Fruit fly (Drosophila melanogaster) whole organism, embryonic: ENCODE results near the gene CG9044.

Experiments used
- Atf3 ChIP-seq: fragments of 200-800 bp; sonication (Bioruptor generic); optimal IDR thresholded peaks from 3 replicates; lab custom pipeline; 2016; ENCODE audit warnings: missing biosample characterization, missing genetic modification characterization
- CG10543 ChIP-seq: fragments of 200-800 bp; sonication (Bioruptor generic); optimal IDR thresholded peaks from 3 replicates; lab custom pipeline; 2017; ENCODE audit warnings: missing biosample characterization, mild to moderate bottlenecking, missing genetic modification characterization, moderate library complexity
- CG10565 ChIP-seq: fragments of 200-800 bp; sonication (Bioruptor generic); optimal IDR thresholded peaks from 3 replicates; lab custom pipeline; 2016; ENCODE audit warnings: missing biosample characterization, mild to moderate bottlenecking, missing genetic modification characterization
- CG11093 ChIP-seq: fragments of 200-800 bp; sonication (Bioruptor generic); IDR thresholded peaks from 3 replicates; pipeline ENCODE4 v1.3.6; 2022; ENCODE audit warnings: missing biosample characterization, missing genetic modification characterization
- CG12942 ChIP-seq: fragments of 200-800 bp; sonication (Bioruptor generic); optimal IDR thresholded peaks from 3 replicates; lab custom pipeline; 2016; ENCODE audit warnings: missing biosample characterization, missing genetic modification characterization
- CG13624 ChIP-seq: fragments of 200-800 bp; sonication (Bioruptor generic); optimal IDR thresholded peaks from 2 replicates; lab custom pipeline; 2016; ENCODE audit warnings: missing biosample characterization, missing genetic modification characterization
- CG13894 ChIP-seq: fragments of 200-800 bp; sonication (Bioruptor generic); optimal IDR thresholded peaks from 3 replicates; lab custom pipeline; 2018; ENCODE audit warnings: missing biosample characterization, mild to moderate bottlenecking, missing genetic modification characterization, moderate library complexity
- CG15479 ChIP-seq: fragments of 200-800 bp; sonication (Bioruptor generic); optimal IDR thresholded peaks from 3 replicates; lab custom pipeline; 2019; ENCODE audit warnings: missing biosample characterization, mild to moderate bottlenecking, missing genetic modification characterization, moderate library complexity
- CG1792 ChIP-seq: fragments of 200-800 bp; sonication (Bioruptor generic); optimal IDR thresholded peaks from 2 replicates; lab custom pipeline; 2016; ENCODE audit warnings: missing biosample characterization, missing genetic modification characterization
- CG18011 ChIP-seq: fragments of 200-800 bp; sonication (Bioruptor generic); optimal IDR thresholded peaks from 2 replicates; lab custom pipeline; 2017; ENCODE audit warnings: missing biosample characterization, missing genetic modification characterization, mild to moderate bottlenecking, moderate library complexity, missing genotype
- CG2120 ChIP-seq: fragments of 200-800 bp; sonication (Bioruptor generic); optimal IDR thresholded peaks from 3 replicates; lab custom pipeline; 2016; ENCODE audit warnings: missing biosample characterization, missing genetic modification characterization
- CG2712 ChIP-seq: fragments of 200-800 bp; optimal IDR thresholded peaks from 3 replicates; lab custom pipeline; 2019; ENCODE audit warnings: missing biosample characterization, mild to moderate bottlenecking, missing genetic modification characterization, moderate library complexity
- CG3407 ChIP-seq: fragments of 200-800 bp; sonication (Bioruptor generic); optimal IDR thresholded peaks from 2 replicates; lab custom pipeline; 2018; ENCODE audit warnings: missing biosample characterization, mild to moderate bottlenecking, missing genetic modification characterization
- CG34422 ChIP-seq: fragments of 200-800 bp; sonication (Bioruptor generic); IDR thresholded peaks from 3 replicates; pipeline ENCODE4 v1.3.6; 2022; ENCODE audit warnings: missing biosample characterization, missing genetic modification characterization
- CG5245 ChIP-seq: fragments of 200-800 bp; sonication (Bioruptor generic); optimal IDR thresholded peaks from 3 replicates; lab custom pipeline; 2016; ENCODE audit warnings: missing biosample characterization, missing genetic modification characterization
- CG6654 ChIP-seq: fragments of 200-800 bp; sonication (Bioruptor generic); optimal IDR thresholded peaks from 2 replicates; lab custom pipeline; 2017; ENCODE audit warnings: missing biosample characterization, mild to moderate bottlenecking, missing genetic modification characterization
- CG6791 ChIP-seq: fragments of 200-800 bp; sonication (Bioruptor generic); IDR thresholded peaks from 3 replicates; pipeline ENCODE4 v1.3.6; 2022; ENCODE audit warnings: missing biosample characterization, missing genetic modification characterization; ENCODE audit not compliant: partially characterized antibody
- CG8281 ChIP-seq: fragments of 200-800 bp; sonication (Bioruptor generic); optimal IDR thresholded peaks from 2 replicates; lab custom pipeline; 2018; ENCODE audit warnings: missing biosample characterization, mild to moderate bottlenecking, missing genetic modification characterization, moderate library complexity
- Chrac-16 ChIP-seq: fragments of 200-800 bp; sonication (Bioruptor generic); optimal IDR thresholded peaks from 3 replicates; lab custom pipeline; 2016; ENCODE audit warnings: missing biosample characterization, missing genetic modification characterization
- D19A ChIP-seq: fragments of 200-800 bp; optimal IDR thresholded peaks from 3 replicates; lab custom pipeline; 2019; ENCODE audit warnings: missing biosample characterization, mild to moderate bottlenecking, missing genetic modification characterization, moderate library complexity
- Dad ChIP-seq: fragments of 200-800 bp; sonication (Bioruptor generic); optimal IDR thresholded peaks from 3 replicates; lab custom pipeline; 2016; ENCODE audit warnings: missing biosample characterization, missing genetic modification characterization
- Dip2 ChIP-seq: fragments of 200-800 bp; sonication (Bioruptor generic); IDR thresholded peaks from 2 replicates; pipeline ENCODE4 v1.3.6; 2022; ENCODE audit warnings: missing biosample characterization, missing genetic modification characterization
- E2f2 ChIP-seq: fragments of 200-800 bp; sonication (Bioruptor generic); IDR thresholded peaks from 2 replicates; pipeline ENCODE4 v1.3.6; 2022; ENCODE audit warnings: missing biosample characterization, missing genetic modification characterization
- HmgZ ChIP-seq: fragments of 200-800 bp; sonication (Bioruptor generic); optimal IDR thresholded peaks from 2 replicates; lab custom pipeline; 2018; ENCODE audit warnings: missing biosample characterization, mild to moderate bottlenecking, missing genetic modification characterization
- MESR4 ChIP-seq: fragments of 200-800 bp; sonication (Bioruptor generic); optimal IDR thresholded peaks from 2 replicates; lab custom pipeline; 2018; ENCODE audit warnings: missing biosample characterization, mild to moderate bottlenecking, missing genetic modification characterization, moderate library complexity
- Neu2 ChIP-seq: fragments of 200-800 bp; sonication (Bioruptor generic); optimal IDR thresholded peaks from 3 replicates; lab custom pipeline; 2016; ENCODE audit warnings: missing biosample characterization, missing genetic modification characterization, borderline replicate concordance
- Optix ChIP-seq: fragments of 200-800 bp; sonication (Bioruptor generic); IDR thresholded peaks from 3 replicates; pipeline ENCODE4 v1.3.6; 2022; ENCODE audit warnings: missing biosample characterization, missing genetic modification characterization
- Ptx1 ChIP-seq: fragments of 200-800 bp; sonication (Bioruptor generic); IDR thresholded peaks from 2 replicates; pipeline ENCODE4 v1.3.6; 2022; ENCODE audit warnings: missing biosample characterization, missing genetic modification characterization
- Rx ChIP-seq: fragments of 200-800 bp; sonication (Bioruptor generic); IDR thresholded peaks from 2 replicates; pipeline ENCODE4 v1.3.6; 2022; ENCODE audit warnings: missing biosample characterization, missing genetic modification characterization
- Spps ChIP-seq: fragments of 200-800 bp; sonication (Bioruptor generic); optimal IDR thresholded peaks from 2 replicates; lab custom pipeline; 2018; ENCODE audit warnings: missing biosample characterization, mild to moderate bottlenecking, missing genetic modification characterization
- Ssrp ChIP-seq: fragments of 200-800 bp; sonication (Bioruptor generic); optimal IDR thresholded peaks from 2 replicates; lab custom pipeline; 2018; ENCODE audit warnings: missing biosample characterization, mild to moderate bottlenecking, missing genetic modification characterization, moderate library complexity
- amos ChIP-seq: fragments of 200-800 bp; sonication (Bioruptor generic); IDR thresholded peaks from 2 replicates; pipeline ENCODE4 v1.3.6; 2022; ENCODE audit warnings: missing biosample characterization, missing genetic modification characterization; ENCODE audit not compliant: partially characterized antibody
- aop ChIP-seq: fragments of 200-800 bp; sonication (Bioruptor generic); IDR thresholded peaks from 2 replicates; pipeline ENCODE4 v1.3.6; 2022; ENCODE audit warnings: missing biosample characterization, missing genetic modification characterization
- cad ChIP-seq: fragments of >200 bp; optimal IDR thresholded peaks from 2 replicates; lab custom pipeline; 2017; ENCODE audit warnings: missing biosample characterization, missing genetic modification characterization
- dimm ChIP-seq: fragments of 200-800 bp; sonication (Bioruptor generic); IDR thresholded peaks from 2 replicates; pipeline ENCODE4 v1.3.6; 2022; ENCODE audit warnings: missing biosample characterization, missing genetic modification characterization
- fru ChIP-seq: fragments of >200 bp; optimal IDR thresholded peaks from 2 replicates; lab custom pipeline; 2017
- grau ChIP-seq: fragments of 200-800 bp; optimal IDR thresholded peaks from 3 replicates; lab custom pipeline; 2019; ENCODE audit warnings: missing biosample characterization, mild to moderate bottlenecking, missing genetic modification characterization, moderate library complexity
- h ChIP-seq: fragments of >200 bp; optimal IDR thresholded peaks from 2 replicates; lab custom pipeline; 2017
- ham ChIP-seq: fragments of 200-800 bp; sonication (Bioruptor generic); IDR thresholded peaks from 2 replicates; pipeline ENCODE4 v1.3.6; 2022; ENCODE audit warnings: missing biosample characterization, missing genetic modification characterization
- knrl ChIP-seq: fragments of 200-800 bp; sonication (Bioruptor generic); IDR thresholded peaks from 3 replicates; pipeline ENCODE4 v1.3.6; 2022; ENCODE audit warnings: missing biosample characterization, missing genetic modification characterization; ENCODE audit not compliant: partially characterized antibody
- nau ChIP-seq: fragments of 200-800 bp; sonication (Bioruptor generic); optimal IDR thresholded peaks from 3 replicates; lab custom pipeline; 2017; ENCODE audit warnings: missing biosample characterization, mild to moderate bottlenecking, missing genetic modification characterization, missing genetic modification reagents
- nerfin-2 ChIP-seq: fragments of 200-800 bp; sonication (Bioruptor generic); IDR thresholded peaks from 2 replicates; pipeline ENCODE4 v1.3.6; 2022; ENCODE audit warnings: missing biosample characterization, missing genetic modification characterization; ENCODE audit not compliant: partially characterized antibody
- onecut ChIP-seq: fragments of 200-800 bp; sonication (Bioruptor generic); IDR thresholded peaks from 2 replicates; pipeline ENCODE4 v1.3.6; 2022; ENCODE audit warnings: missing biosample characterization, missing genetic modification characterization
- pfk ChIP-seq: fragments of 200-800 bp; sonication (Bioruptor generic); optimal IDR thresholded peaks from 2 replicates; lab custom pipeline; 2018; ENCODE audit warnings: missing biosample characterization, mild to moderate bottlenecking, missing genetic modification characterization, moderate library complexity
- pnt ChIP-seq: fragments of 200-800 bp; sonication (Bioruptor generic); optimal IDR thresholded peaks from 3 replicates; lab custom pipeline; 2016; ENCODE audit warnings: missing biosample characterization, missing genetic modification characterization
- repo ChIP-seq: fragments of 200-800 bp; sonication (Bioruptor generic); optimal IDR thresholded peaks from 2 replicates; lab custom pipeline; 2016; ENCODE audit warnings: missing biosample characterization, missing genetic modification characterization
- sisA ChIP-seq: fragments of 200-800 bp; sonication (Bioruptor generic); IDR thresholded peaks from 2 replicates; pipeline ENCODE4 v1.3.6; 2022; ENCODE audit warnings: missing biosample characterization, missing genetic modification characterization
- slp2 ChIP-seq: fragments of 200-800 bp; sonication (Bioruptor generic); optimal IDR thresholded peaks from 2 replicates; lab custom pipeline; 2016; ENCODE audit warnings: missing biosample characterization, missing genetic modification characterization
- stc ChIP-seq: fragments of 200-800 bp; sonication (Bioruptor generic); IDR thresholded peaks from 2 replicates; pipeline ENCODE4 v1.3.6; 2022; ENCODE audit warnings: missing biosample characterization, missing genetic modification characterization
- stwl ChIP-seq: fragments of 200-800 bp; sonication (Bioruptor generic); optimal IDR thresholded peaks from 3 replicates; lab custom pipeline; 2018; ENCODE audit warnings: missing biosample characterization, mild to moderate bottlenecking, missing genetic modification characterization, moderate library complexity
- trem ChIP-seq: fragments of 200-800 bp; optimal IDR thresholded peaks from 3 replicates; lab custom pipeline; 2019; ENCODE audit warnings: missing biosample characterization, mild to moderate bottlenecking, missing genetic modification characterization, moderate library complexity

Gene CG9044

DNA sequence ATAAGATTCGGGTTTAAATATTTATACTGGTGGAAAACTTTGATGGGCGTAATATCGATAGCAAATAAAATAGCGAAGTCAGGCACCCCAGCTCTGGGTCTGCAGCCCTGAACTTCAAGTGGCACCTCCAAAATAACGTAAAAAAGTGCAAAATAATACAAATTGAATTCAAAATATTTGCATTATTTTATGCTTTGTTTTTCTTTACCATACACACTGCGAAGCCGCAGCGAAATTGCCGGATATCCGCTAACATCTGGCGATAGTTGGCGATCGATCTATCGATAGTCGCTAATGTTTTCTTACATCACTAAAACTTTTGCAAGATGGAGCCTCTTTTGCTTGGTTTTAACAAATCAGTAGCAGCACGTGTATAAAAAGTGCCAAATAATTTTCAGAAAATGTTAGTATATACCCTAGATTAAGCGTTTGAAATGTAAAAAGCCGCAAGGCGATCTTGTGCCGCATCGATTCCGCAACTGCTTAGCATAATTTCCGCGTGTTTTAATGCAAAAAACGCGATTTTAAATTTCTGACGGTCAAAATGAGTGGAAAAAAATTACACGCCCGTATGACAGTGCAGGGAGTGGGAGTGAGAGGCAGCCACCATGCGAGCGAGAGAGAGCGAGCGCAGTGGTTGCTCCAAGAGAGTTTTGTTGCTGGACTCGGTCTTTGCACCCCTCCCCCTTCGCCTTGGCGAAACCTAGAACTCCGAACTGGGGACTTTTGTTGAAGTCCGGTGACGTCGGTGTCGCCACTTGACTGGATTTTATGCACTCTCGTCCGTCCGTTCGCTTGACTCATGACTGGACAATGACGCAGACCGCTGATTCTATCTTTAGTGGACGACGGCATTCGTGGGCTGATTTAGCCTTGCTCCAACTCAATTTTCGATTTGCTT, 32.4 kb downstream of the CG9044 start, which contains the start of gene eIF4A (continued):
- TF ChIP-seq trem (tag; lab: Kevin White, UChicago) = peak; percentile 57
- TF ChIP-seq h (lab: Kevin White, UChicago) = no peak
- peak; percentile 11 for TF ChIP-seq Spps (tag; lab: Kevin White, UChicago)
- no peak for TF ChIP-seq dimm (GFP tag; lab: Robert Waterston, UW)
- TF ChIP-seq nerfin-2 (GFP tag; lab: Robert Waterston, UW) = no peak
- no peak for TF ChIP-seq amos (GFP tag; lab: Robert Waterston, UW)
- TF ChIP-seq CG1792 (GFP tag; lab: Kevin White, UChicago) = no peak
- no peak for TF ChIP-seq CG10565 (GFP tag; lab: Kevin White, UChicago)
- no peak for TF ChIP-seq Chrac-16 (GFP tag; lab: Kevin White, UChicago)
- no peak for TF ChIP-seq knrl (GFP tag; lab: Robert Waterston, UW)
- peak; percentile 15 for TF ChIP-seq HmgZ
- TF ChIP-seq aop = no peak
- no peak for TF ChIP-seq slp2 (GFP tag; lab: Kevin White, UChicago)
- TF ChIP-seq nau (GFP tag; lab: Kevin White, UChicago) = no peak
- no peak for TF ChIP-seq stc
- no peak for TF ChIP-seq grau (tag; lab: Kevin White, UChicago)
- no peak for TF ChIP-seq CG15479
- no peak for TF ChIP-seq CG6791 (GFP tag; lab: Robert Waterston, UW)
- no peak for TF ChIP-seq CG8281 (tag; lab: Kevin White, UChicago)
- TF ChIP-seq CG13624 = peak; percentile 20
- TF ChIP-seq CG10543 = no peak
- no peak for TF ChIP-seq CG34422 (GFP tag; lab: Robert Waterston, UW)
- no peak for TF ChIP-seq CG3407
- TF ChIP-seq CG11093 (GFP tag; lab: Robert Waterston, UW) = no peak
- no peak for TF ChIP-seq onecut
- no peak for TF ChIP-seq CG18011 (GFP tag; lab: Kevin White, UChicago)
- no peak for TF ChIP-seq fru (lab: Kevin White, UChicago)
- no peak for TF ChIP-seq Optix (GFP tag; lab: Robert Waterston, UW)
- peak; percentile 12 for TF ChIP-seq Ssrp (tag; lab: Kevin White, UChicago)
- TF ChIP-seq Dip2 (GFP tag; lab: Robert Waterston, UW) = no peak
- no peak for TF ChIP-seq Rx (GFP tag; lab: Robert Waterston, UW)
- peak; percentile 5 for TF ChIP-seq repo (GFP tag; lab: Kevin White, UChicago)
- TF ChIP-seq ham (GFP tag; lab: Robert Waterston, UW) = no peak
- TF ChIP-seq sisA = no peak
- peak; percentile 96 for TF ChIP-seq MESR4 (GFP tag; lab: Kevin White, UChicago)
- TF ChIP-seq E2f2 (GFP tag; lab: Robert Waterston, UW) = no peak
- TF ChIP-seq CG12942 (GFP tag; lab: Kevin White, UChicago) = no peak
- TF ChIP-seq CG2712 (tag; lab: Kevin White, UChicago) = peak; percentile 55
- no peak for TF ChIP-seq CG6654
- TF ChIP-seq CG2120 (GFP tag; lab: Kevin White, UChicago) = no peak
- no peak for TF ChIP-seq Atf3 (GFP tag; lab: Kevin White, UChicago)
- no peak for TF ChIP-seq pfk (GFP tag; lab: Kevin White, UChicago)
- no peak for TF ChIP-seq Neu2
- no peak for TF ChIP-seq CG13894 (tag; lab: Kevin White, UChicago)
- no peak for TF ChIP-seq stwl
- no peak for TF ChIP-seq cad
- TF ChIP-seq Ptx1 = no peak
- no peak for TF ChIP-seq D19A (tag; lab: Kevin White, UChicago)
- no peak for TF ChIP-seq pnt
- no peak for TF ChIP-seq CG5245 (GFP tag; lab: Kevin White, UChicago)
- TF ChIP-seq Dad (GFP tag; lab: Kevin White, UChicago) = no peak
